Fruit fly (Drosophila melanogaster): ENCODE measurements around the gene Tsp33B.

The Tsp33B gene

dm6 chr2L:11808702-11809583 is 16.8 kb upstream of the Tsp33B start, which contains the start of gene crol:
crol (minus strand) TSS chr2L:11809438.
- TF ChIP-seq CG8632 (GFP tag; optimal IDR thresholded peaks at IDR 0.05) (no peak), CG9139 (GFP tag; optimal IDR thresholded peaks at IDR 0.05) (peak; percentile 29), acj6 (GFP tag; optimal IDR thresholded peaks at IDR 0.05) (no peak), Met (GFP tag; optimal IDR thresholded peaks at IDR 0.05) (no peak), Hr39 (GFP tag; optimal IDR thresholded peaks at IDR 0.05) (no peak), CG6808 (GFP tag; optimal IDR thresholded peaks at IDR 0.05) (peak; percentile 28), lz (GFP tag; optimal IDR thresholded peaks at IDR 0.05) (no peak), ss (GFP tag; optimal IDR thresholded peaks at IDR 0.05) (peak; percentile 66 to 82), Hr38 (GFP tag; optimal IDR thresholded peaks at IDR 0.05) (no peak), Sox15 (GFP tag; optimal IDR thresholded peaks at IDR 0.05) (no peak), Gug (GFP tag; IDR thresholded peaks at IDR 0.05) (no peak), CG11762 (GFP tag; optimal IDR thresholded peaks at IDR 0.05; ENCODE audit: insufficient read depth) (no peak), CG31627 (GFP tag; optimal IDR thresholded peaks at IDR 0.05) (no peak), OdsH (GFP tag; optimal IDR thresholded peaks at IDR 0.05) (peak; percentile 15), CG1621 (tag; optimal IDR thresholded peaks at IDR 0.05) (peak; percentile 42), CG11902 (GFP tag; optimal IDR thresholded peaks at IDR 0.05) (no peak), CG7368 (GFP tag; optimal IDR thresholded peaks at IDR 0.05) (no peak), CG4318 (GFP tag; optimal IDR thresholded peaks at IDR 0.05) (no peak), pdm3 (GFP tag; optimal IDR thresholded peaks at IDR 0.05) (peak; percentile 6), CG6854 (GFP tag; optimal IDR thresholded peaks at IDR 0.05) (peak; percentile 5), fkh (GFP tag; optimal IDR thresholded peaks at IDR 0.05) (peak; percentile 23), CG32006 (GFP tag; optimal IDR thresholded peaks at IDR 0.05) (no peak), CG6276 (GFP tag; optimal IDR thresholded peaks at IDR 0.05) (no peak), Sox14 (GFP tag; optimal IDR thresholded peaks at IDR 0.05) (peak; percentile 8), Lpt (GFP tag; optimal IDR thresholded peaks at IDR 0.05) (peak; percentile 47), CG34406 (GFP tag; optimal IDR thresholded peaks at IDR 0.05) (no peak), Eip93F (GFP tag; optimal IDR thresholded peaks at IDR 0.05) (peak; percentile 19), Hr4 (GFP tag; optimal IDR thresholded peaks at IDR 0.05) (no peak), CG10631 (GFP tag; optimal IDR thresholded peaks at IDR 0.05) (no peak), CG15336 (GFP tag; IDR thresholded peaks at IDR 0.05) (0 out of 2 replicates have a peak, but pooled peaks have one; percentile 26), topi (GFP tag; optimal IDR thresholded peaks at IDR 0.05) (no peak), esn (GFP tag; optimal IDR thresholded peaks at IDR 0.05) (peak; percentile 31), CG6792 (GFP tag; optimal IDR thresholded peaks at IDR 0.05) (no peak), salr (GFP tag; optimal IDR thresholded peaks at IDR 0.05) (no peak), dsx (GFP tag; optimal IDR thresholded peaks at IDR 0.05; ENCODE audit: poor library complexity, severe bottlenecking) (peak; percentile 17), achi (GFP tag; optimal IDR thresholded peaks at IDR 0.05) (no peak), net (GFP tag; optimal IDR thresholded peaks at IDR 0.05) (no peak), vri (GFP tag; optimal IDR thresholded peaks at IDR 0.05) (peak; percentile 71), cyc (GFP tag; optimal IDR thresholded peaks at IDR 0.05) (peak; percentile 4), Eip78C (GFP tag) (peak; percentile 85), CG3919 (GFP tag; optimal IDR thresholded peaks at IDR 0.05) (no peak), CG6163 (GFP tag; IDR thresholded peaks at IDR 0.05) (peak; percentile 58; the same call in 2 of the 3 replicates), eg (GFP tag; IDR thresholded peaks at IDR 0.05) (peak; percentile 50; the same call in 1 of the 3 replicates), CG16779 (tag; optimal IDR thresholded peaks at IDR 0.05) (no peak)
